Worm (Caenorhabditis elegans): Measurements from ENCODE around the gene F16G10.13.

DNA sequence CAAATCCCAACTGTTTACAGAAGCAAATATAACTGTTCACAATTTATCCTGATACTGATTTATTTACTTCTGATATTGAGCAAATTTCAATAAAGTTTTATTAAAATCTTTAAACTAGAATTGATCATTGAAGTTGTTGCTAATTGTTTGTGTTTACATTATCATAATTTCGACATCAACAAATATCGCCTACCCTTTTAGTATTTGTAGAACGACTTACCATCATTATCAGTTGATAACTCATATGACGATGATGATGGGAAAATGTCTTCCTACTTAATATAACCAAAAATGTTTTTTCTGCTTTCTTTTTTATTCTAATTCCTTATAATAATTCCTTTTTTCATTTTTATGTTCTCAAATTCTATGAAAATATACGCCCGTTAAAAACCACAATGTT lies 24.9 kb upstream of the F16G10.13 start:
- TF ChIP-seq elt-3 (tag; optimal IDR thresholded peaks at IDR 0.05) = no peak
- TF ChIP-seq lin-13 (GFP tag; optimal IDR thresholded peaks at IDR 0.05) = no peak
- TF ChIP-seq lin-39 (tag; optimal IDR thresholded peaks at IDR 0.05) = no peak
- no peak for TF ChIP-seq lsy-2 (tag; optimal IDR thresholded peaks at IDR 0.05)
- TF ChIP-seq ceh-82 (tag; optimal IDR thresholded peaks at IDR 0.05) = no peak
- TF ChIP-seq snpc-4 (tag; optimal IDR thresholded peaks at IDR 0.05) = no peak
- no peak for TF ChIP-seq ama-1 (optimal IDR thresholded peaks at IDR 0.05)
- no peak for TF ChIP-seq mab-5 (tag; optimal IDR thresholded peaks at IDR 0.05)
- TF ChIP-seq skn-1 (tag; optimal IDR thresholded peaks at IDR 0.05) = no peak
- no peak for TF ChIP-seq nhr-11 (tag; optimal IDR thresholded peaks at IDR 0.05)
- TF ChIP-seq blmp-1 (tag; optimal IDR thresholded peaks at IDR 0.05; ENCODE audit: insufficient read depth) = no peak
- TF ChIP-seq unc-62 (GFP tag; optimal IDR thresholded peaks at IDR 0.05) = no peak
- no peak for TF ChIP-seq unc-39 (tag; optimal IDR thresholded peaks at IDR 0.05)
